Worm (Caenorhabditis elegans) whole organism, early embryonic: ENCODE measurements around the gene tftc-1.

Experiments
- ama-1 ChIP-seq: fragments of 150-350 bp; optimal IDR thresholded peaks from 2 replicates; lab custom pipeline; 2014
- ets-7 ChIP-seq: sonication (generic microtip); optimal IDR thresholded peaks from 2 replicates; lab custom pipeline; 2016; ENCODE audit warnings: missing genotype, missing genetic modification characterization, missing compliant biosample characterization
- flt-1 ChIP-seq: fragments of 200-800 bp; sonication (Bioruptor generic); IDR thresholded peaks from 2 replicates; pipeline ENCODE4 v1.3.6; 2022; ENCODE audit warnings: missing genetic modification characterization, missing compliant biosample characterization
- sea-1 ChIP-seq: fragments of 200-800 bp; sonication (Bioruptor generic); conservative IDR thresholded peaks from 2 replicates; pipeline ENCODE4 v1.3.6; 2022; ENCODE audit warnings: missing genetic modification characterization, missing compliant biosample characterization
- tra-4 ChIP-seq: sonication (generic microtip); optimal IDR thresholded peaks from 2 replicates; lab custom pipeline; 2017; ENCODE audit warnings: missing genetic modification characterization, missing compliant biosample characterization

DNA sequence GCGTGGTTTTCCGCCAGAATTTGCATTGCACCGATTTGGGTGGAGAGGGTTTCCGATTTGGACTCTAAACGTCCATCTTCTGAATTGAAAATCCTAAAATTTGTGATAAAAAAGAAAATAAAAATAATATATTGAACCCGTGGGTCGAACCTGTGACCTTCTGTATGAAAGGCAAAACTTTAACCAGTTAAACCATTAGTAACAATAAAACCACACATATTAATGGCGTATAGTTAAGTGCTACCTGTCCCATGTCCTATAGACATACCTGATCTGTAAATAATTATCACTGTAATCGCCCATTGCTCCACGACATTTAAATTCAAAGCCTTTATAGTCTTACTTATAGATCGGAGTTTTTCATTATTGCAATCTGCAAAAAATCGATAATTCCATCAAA, 21.8 kb upstream of the tftc-1 start:
- TF ChIP-seq sea-1 (GFP tag; lab: Robert Waterston, UW) = no peak
- no peak for TF ChIP-seq ets-7
- no peak for TF ChIP-seq tra-4 (tag; lab: Kevin White, UChicago)
- no peak for TF ChIP-seq ama-1 (lab: Kevin White, UChicago)
- TF ChIP-seq flt-1 (GFP tag; lab: Robert Waterston, UW) = no peak
